Worm (Caenorhabditis elegans) whole organism, L3 larva: ENCODE measurements around the gene parn-2.
A peak's percentile ranks its signal among the peaks of the same experiment; 100 is the strongest.

Experiments used
- R02D3.7 ChIP-seq: fragments of 150-350 bp; optimal IDR thresholded peaks from 2 replicates; lab custom pipeline; 2014; ENCODE audit warnings: missing biosample characterization, missing genetic modification characterization
- ZK546.5 ChIP-seq: sonication (generic microtip); optimal IDR thresholded peaks from 2 replicates; lab custom pipeline; 2017; ENCODE audit warnings: missing biosample characterization, missing genetic modification characterization
- ama-1 ChIP-seq: fragments of 150-350 bp; optimal IDR thresholded peaks from 2 replicates; lab custom pipeline; 2018
- ceh-16 ChIP-seq: sonication (generic microtip); optimal IDR thresholded peaks from 2 replicates; lab custom pipeline; 2017; ENCODE audit warnings: missing biosample characterization, missing genetic modification characterization
- ceh-28 ChIP-seq: fragments of 150-350 bp; optimal IDR thresholded peaks from 2 replicates; lab custom pipeline; 2014; ENCODE audit warnings: missing biosample characterization, missing genetic modification reagents, missing genetic modification characterization
- ceh-82 ChIP-seq: fragments of 150-350 bp; optimal IDR thresholded peaks from 2 replicates; lab custom pipeline; 2014; ENCODE audit warnings: missing biosample characterization, missing genetic modification characterization
- ceh-9 ChIP-seq: sonication (generic microtip); optimal IDR thresholded peaks from 2 replicates; lab custom pipeline; 2018; ENCODE audit warnings: missing biosample characterization, missing genetic modification characterization
- daf-12 ChIP-seq: fragments of 150-350 bp; optimal IDR thresholded peaks from 2 replicates; lab custom pipeline; 2014; ENCODE audit warnings: missing biosample characterization, missing genetic modification reagents, missing genetic modification characterization
- egl-27 ChIP-seq: sonication (generic microtip); optimal IDR thresholded peaks from 4 replicates; lab custom pipeline; 2017; ENCODE audit warnings: missing biosample characterization, missing genetic modification reagents, missing genetic modification characterization
- egl-5 ChIP-seq: fragments of 150-350 bp; optimal IDR thresholded peaks from 2 replicates; lab custom pipeline; 2017; ENCODE audit warnings: missing biosample characterization, missing genetic modification reagents, missing genetic modification characterization, inconsistent platforms
- elt-1 ChIP-seq: fragments of 150-350 bp; optimal IDR thresholded peaks from 2 replicates; lab custom pipeline; 2014; ENCODE audit warnings: missing biosample characterization, missing genetic modification characterization
- elt-2 ChIP-seq: sonication (generic microtip); optimal IDR thresholded peaks from 2 replicates; lab custom pipeline; 2016; ENCODE audit warnings: missing genetic modification reagents, mild to moderate bottlenecking, missing genetic modification characterization, missing compliant biosample characterization
- elt-3 ChIP-seq, 3 experiments: fragments of 150-350 bp in 1 of 3; sonication (generic microtip) in 2 of 3; optimal IDR thresholded peaks; 2 replicates in 2 of 3; 4 replicates in 1 of 3; lab custom pipeline; 2014 to 2017; ENCODE audit warnings: missing biosample characterization in 3 of 3, missing genetic modification characterization in 3 of 3
- eor-1 ChIP-seq, 2 experiments: fragments of 150-350 bp; optimal IDR thresholded peaks; 2 replicates each; lab custom pipeline; 2014 to 2018; ENCODE audit warnings: missing biosample characterization in 2 of 2, missing genetic modification characterization in 2 of 2
- fkh-10 ChIP-seq: sonication (generic microtip); optimal IDR thresholded peaks from 2 replicates; lab custom pipeline; 2017; ENCODE audit warnings: missing biosample characterization, missing genetic modification reagents, missing genetic modification characterization
- fkh-2 ChIP-seq: fragments of 150-350 bp; optimal IDR thresholded peaks from 2 replicates; lab custom pipeline; 2014; ENCODE audit warnings: missing biosample characterization, missing genetic modification reagents, missing genetic modification characterization
- hmg-11 ChIP-seq: sonication (generic microtip); optimal IDR thresholded peaks from 2 replicates; lab custom pipeline; 2016; ENCODE audit warnings: missing genetic modification characterization, missing compliant biosample characterization
- jun-1 ChIP-seq: fragments of 150-350 bp; optimal IDR thresholded peaks from 2 replicates; lab custom pipeline; 2014; ENCODE audit warnings: missing biosample characterization, missing genetic modification reagents, missing genetic modification characterization
- lin-15B ChIP-seq: fragments of 150-350 bp; optimal IDR thresholded peaks from 2 replicates; lab custom pipeline; 2014; ENCODE audit warnings: missing biosample characterization, missing genetic modification characterization
- lin-39 ChIP-seq: fragments of 150-350 bp; optimal IDR thresholded peaks from 2 replicates; lab custom pipeline; 2018; ENCODE audit warnings: missing biosample characterization, missing genetic modification reagents, missing genetic modification characterization
- lsy-12 ChIP-seq: sonication (generic microtip); optimal IDR thresholded peaks from 2 replicates; lab custom pipeline; 2016; ENCODE audit warnings: mild to moderate bottlenecking, missing genetic modification characterization, missing compliant biosample characterization
- mdl-1 ChIP-seq: fragments of 150-350 bp; optimal IDR thresholded peaks from 2 replicates; lab custom pipeline; 2014; ENCODE audit warnings: missing biosample characterization, missing genetic modification characterization
- mml-1 ChIP-seq: fragments of 150-350 bp; sonication (generic microtip); optimal IDR thresholded peaks from 3 replicates; lab custom pipeline; 2014; ENCODE audit warnings: missing biosample characterization, missing genetic modification characterization
- nfya-1 ChIP-seq: sonication (generic microtip); optimal IDR thresholded peaks from 2 replicates; lab custom pipeline; 2017; ENCODE audit warnings: missing genetic modification characterization, mild to moderate bottlenecking, missing compliant biosample characterization, antibody characterized with exemption, moderate library complexity; ENCODE audit not compliant: insufficient read depth
- nhr-11 ChIP-seq: fragments of 150-350 bp; optimal IDR thresholded peaks from 2 replicates; lab custom pipeline; 2014; ENCODE audit warnings: missing biosample characterization, missing genetic modification characterization
- nhr-12 ChIP-seq: fragments of 150-350 bp; optimal IDR thresholded peaks from 2 replicates; lab custom pipeline; 2014; ENCODE audit warnings: missing biosample characterization, missing genetic modification characterization
- nhr-23 ChIP-seq: fragments of 150-350 bp; optimal IDR thresholded peaks from 2 replicates; lab custom pipeline; 2014; ENCODE audit warnings: missing biosample characterization, missing genetic modification reagents, missing genetic modification characterization
- nhr-237 ChIP-seq: fragments of 150-350 bp; optimal IDR thresholded peaks from 2 replicates; lab custom pipeline; 2014; ENCODE audit warnings: missing biosample characterization, missing genetic modification characterization
- nhr-25 ChIP-seq: sonication (generic microtip); optimal IDR thresholded peaks from 2 replicates; lab custom pipeline; 2017; ENCODE audit warnings: missing biosample characterization, missing genetic modification characterization
- nhr-28 ChIP-seq: fragments of 150-350 bp; optimal IDR thresholded peaks from 2 replicates; lab custom pipeline; 2014; ENCODE audit warnings: missing biosample characterization, missing genetic modification characterization
- nhr-67 ChIP-seq: fragments of 150-350 bp; optimal IDR thresholded peaks from 2 replicates; lab custom pipeline; 2014; ENCODE audit warnings: missing biosample characterization, missing genetic modification characterization
- nhr-76 ChIP-seq: fragments of 150-350 bp; sonication (generic microtip); optimal IDR thresholded peaks from 5 replicates; lab custom pipeline; 2014; ENCODE audit warnings: missing biosample characterization, missing genetic modification characterization
- nhr-77 ChIP-seq: fragments of 150-350 bp; optimal IDR thresholded peaks from 2 replicates; lab custom pipeline; 2014; ENCODE audit warnings: missing biosample characterization, missing genetic modification characterization
- pha-4 ChIP-seq: fragments of 150-350 bp; optimal IDR thresholded peaks from 2 replicates; lab custom pipeline; 2014; ENCODE audit warnings: missing biosample characterization, missing genetic modification reagents, missing genetic modification characterization
- pqm-1 ChIP-seq: fragments of 150-350 bp; optimal IDR thresholded peaks from 2 replicates; lab custom pipeline; 2017; ENCODE audit warnings: missing biosample characterization, missing genetic modification characterization, inconsistent platforms
- sea-2 ChIP-seq: fragments of 150-350 bp; sonication (generic microtip); optimal IDR thresholded peaks from 4 replicates; lab custom pipeline; 2014; ENCODE audit warnings: missing biosample characterization, missing genetic modification reagents, missing genetic modification characterization
- skn-1 ChIP-seq: fragments of 150-350 bp; optimal IDR thresholded peaks from 2 replicates; lab custom pipeline; 2014; ENCODE audit warnings: missing biosample characterization, missing genetic modification characterization
- snpc-4 ChIP-seq: fragments of 150-350 bp; optimal IDR thresholded peaks from 2 replicates; lab custom pipeline; 2014; ENCODE audit warnings: missing biosample characterization, missing genetic modification characterization
- tbx-2 ChIP-seq: sonication (generic microtip); optimal IDR thresholded peaks from 2 replicates; lab custom pipeline; 2016; ENCODE audit warnings: mild to moderate bottlenecking, missing genetic modification characterization, missing compliant biosample characterization
- unc-39 ChIP-seq: sonication (generic microtip); optimal IDR thresholded peaks from 4 replicates; lab custom pipeline; 2017; ENCODE audit warnings: missing biosample characterization, missing genetic modification characterization
- ztf-11 ChIP-seq: fragments of 150-350 bp; optimal IDR thresholded peaks from 2 replicates; lab custom pipeline; 2014; ENCODE audit warnings: missing biosample characterization, missing genetic modification characterization
- ztf-4 ChIP-seq: fragments of 150-350 bp; optimal IDR thresholded peaks from 2 replicates; lab custom pipeline; 2014; ENCODE audit warnings: missing biosample characterization, missing genetic modification characterization

The parn-2 gene

ce11 chrII:12237555-12237954 lies 18.9 kb downstream of the parn-2 start:
- TF ChIP-seq lsy-12, result no peak
- TF ChIP-seq pha-4 (tag; lab: Kevin White, UChicago), result no peak
- no peak for TF ChIP-seq egl-5 (tag; lab: Kevin White, UChicago)
- TF ChIP-seq R02D3.7 (tag; lab: Kevin White, UChicago), result no peak
- TF ChIP-seq pqm-1 (tag; lab: Kevin White, UChicago), result no peak
- no peak for TF ChIP-seq fkh-10 (GFP tag; lab: Kevin White, UChicago)
- TF ChIP-seq lin-15B, result peak; percentile 38
- TF ChIP-seq nhr-25 (tag; lab: Kevin White, UChicago), result peak; percentile 67
- peak; percentile 49 for TF ChIP-seq nfya-1 (tag; lab: Kevin White, UChicago)
- no peak for TF ChIP-seq ceh-28 (tag; lab: Kevin White, UChicago)
- peak in 1 of 3 experiments; percentile 13 for TF ChIP-seq elt-3 (tag; optimal IDR thresholded peaks at IDR 0.05; lab: Kevin White, UChicago)
- no peak for TF ChIP-seq ztf-11 (tag; lab: Kevin White, UChicago)
- TF ChIP-seq hmg-11 (tag; lab: Kevin White, UChicago), result peak; percentile 22
- TF ChIP-seq daf-12 (tag; lab: Kevin White, UChicago), result no peak
- no peak for TF ChIP-seq jun-1 (tag; lab: Kevin White, UChicago)
- TF ChIP-seq elt-2, result no peak
- no peak for TF ChIP-seq lin-39 (tag; lab: Kevin White, UChicago)
- peak; percentile 78 for TF ChIP-seq nhr-23 (tag; lab: Kevin White, UChicago)
- TF ChIP-seq fkh-2 (tag; lab: Kevin White, UChicago), result no peak
- no peak for TF ChIP-seq ztf-4
- no peak for TF ChIP-seq nhr-12
- TF ChIP-seq nhr-237, result no peak
- no peak for TF ChIP-seq eor-1 (tag; optimal IDR thresholded peaks at IDR 0.05; lab: Kevin White, UChicago)
- no peak for TF ChIP-seq nhr-76 (tag; lab: Kevin White, UChicago)
- no peak for TF ChIP-seq skn-1 (tag; lab: Kevin White, UChicago)
- TF ChIP-seq mdl-1 (tag; lab: Kevin White, UChicago), result no peak
- TF ChIP-seq snpc-4 (tag; lab: Kevin White, UChicago), result no peak

- no peak for TF ChIP-seq nhr-25 (tag; lab: Kevin White, UChicago)
- no peak for TF ChIP-seq pha-4 (tag; lab: Kevin White, UChicago)
- TF ChIP-seq mml-1 (tag; lab: Kevin White, UChicago), result no peak
- no peak for TF ChIP-seq nhr-237
- TF ChIP-seq mdl-1 (tag; lab: Kevin White, UChicago), result no peak
- no peak for TF ChIP-seq lsy-12
- TF ChIP-seq unc-39 (tag; lab: Kevin White, UChicago), result no peak
- no peak for TF ChIP-seq nhr-67 (tag; lab: Kevin White, UChicago)
- TF ChIP-seq ceh-16, result no peak
- no peak for TF ChIP-seq ztf-11 (tag; lab: Kevin White, UChicago)
- TF ChIP-seq ceh-82 (tag; lab: Kevin White, UChicago), result no peak
- TF ChIP-seq tbx-2 (tag; lab: Kevin White, UChicago), result no peak
- TF ChIP-seq nhr-77 (tag; lab: Kevin White, UChicago), result no peak
- TF ChIP-seq, all 47 proteins: peak for 0
Measured at ce11 chrII:12228005-12228404, 28.4 kb downstream of the parn-2 start, which contains the start of gene sinh-1. sinh-1 (plus strand) TSS chrII:12228305.

- no peak for TF ChIP-seq ceh-28 (tag; lab: Kevin White, UChicago)
- no peak for TF ChIP-seq hmg-11 (tag; lab: Kevin White, UChicago)
- TF ChIP-seq skn-1 (tag; lab: Kevin White, UChicago), result no peak
- no peak for TF ChIP-seq egl-27 (tag; lab: Kevin White, UChicago)
- TF ChIP-seq nhr-28 (tag; lab: Kevin White, UChicago), result no peak
- no peak for TF ChIP-seq ceh-16
- TF ChIP-seq lsy-12, result no peak
- no peak for TF ChIP-seq nhr-77 (tag; lab: Kevin White, UChicago)
- TF ChIP-seq nhr-67 (tag; lab: Kevin White, UChicago), result no peak
- no peak for TF ChIP-seq elt-3 (tag; optimal IDR thresholded peaks at IDR 0.05; lab: Kevin White, UChicago)
Measured at ce11 chrII:12226192-12226591, 30.2 kb downstream of the parn-2 start.

ce11 chrII:12224916-12225406 lies 31.5 kb downstream of the parn-2 start, which contains the start of the genes pqn-87 and rsr-2:
pqn-87 (minus strand) TSS chrII:12225086.
rsr-2 (plus strand) TSS chrII:12225356.
- no peak for TF ChIP-seq unc-39 (tag; lab: Kevin White, UChicago)
- TF ChIP-seq pqm-1 (tag; lab: Kevin White, UChicago), result no peak
- peak; percentile 55 for TF ChIP-seq lin-15B
- peak; percentile 4 for TF ChIP-seq egl-5 (tag; lab: Kevin White, UChicago)
- TF ChIP-seq egl-27 (tag; lab: Kevin White, UChicago), result no peak
- TF ChIP-seq nhr-11 (tag; lab: Kevin White, UChicago), result no peak
- no peak for TF ChIP-seq ZK546.5 (tag; lab: Kevin White, UChicago)
- TF ChIP-seq mml-1 (tag; lab: Kevin White, UChicago), result no peak
- TF ChIP-seq eor-1 (tag; optimal IDR thresholded peaks at IDR 0.05; lab: Kevin White, UChicago), result no peak
- peak; percentile 62 for TF ChIP-seq nfya-1 (tag; lab: Kevin White, UChicago)
- TF ChIP-seq ama-1 (lab: Kevin White, UChicago), result no peak
- TF ChIP-seq nhr-67 (tag; lab: Kevin White, UChicago), result no peak
- peak; percentile 63 for TF ChIP-seq hmg-11 (tag; lab: Kevin White, UChicago)
- TF ChIP-seq nhr-76 (tag; lab: Kevin White, UChicago), result no peak
- no peak for TF ChIP-seq sea-2 (GFP tag; lab: Kevin White, UChicago)
- TF ChIP-seq elt-1 (tag; lab: Kevin White, UChicago), result no peak
- TF ChIP-seq R02D3.7 (tag; lab: Kevin White, UChicago), result no peak
- no peak for TF ChIP-seq mdl-1 (tag; lab: Kevin White, UChicago)
- no peak for TF ChIP-seq nhr-237
- TF ChIP-seq snpc-4 (tag; lab: Kevin White, UChicago), result no peak
- peak; percentile 48 for TF ChIP-seq pha-4 (tag; lab: Kevin White, UChicago)
- TF ChIP-seq ceh-28 (tag; lab: Kevin White, UChicago), result peak; percentile 27
- TF ChIP-seq ceh-9, result no peak
- no peak for TF ChIP-seq elt-3 (tag; optimal IDR thresholded peaks at IDR 0.05; lab: Kevin White, UChicago)
- peak; percentile 71 for TF ChIP-seq lin-39 (tag; lab: Kevin White, UChicago)
- TF ChIP-seq ceh-82 (tag; lab: Kevin White, UChicago), result no peak
